Fruit fly (Drosophila melanogaster): ENCODE measurements around the gene CenG1A.

The CenG1A gene

DNA sequence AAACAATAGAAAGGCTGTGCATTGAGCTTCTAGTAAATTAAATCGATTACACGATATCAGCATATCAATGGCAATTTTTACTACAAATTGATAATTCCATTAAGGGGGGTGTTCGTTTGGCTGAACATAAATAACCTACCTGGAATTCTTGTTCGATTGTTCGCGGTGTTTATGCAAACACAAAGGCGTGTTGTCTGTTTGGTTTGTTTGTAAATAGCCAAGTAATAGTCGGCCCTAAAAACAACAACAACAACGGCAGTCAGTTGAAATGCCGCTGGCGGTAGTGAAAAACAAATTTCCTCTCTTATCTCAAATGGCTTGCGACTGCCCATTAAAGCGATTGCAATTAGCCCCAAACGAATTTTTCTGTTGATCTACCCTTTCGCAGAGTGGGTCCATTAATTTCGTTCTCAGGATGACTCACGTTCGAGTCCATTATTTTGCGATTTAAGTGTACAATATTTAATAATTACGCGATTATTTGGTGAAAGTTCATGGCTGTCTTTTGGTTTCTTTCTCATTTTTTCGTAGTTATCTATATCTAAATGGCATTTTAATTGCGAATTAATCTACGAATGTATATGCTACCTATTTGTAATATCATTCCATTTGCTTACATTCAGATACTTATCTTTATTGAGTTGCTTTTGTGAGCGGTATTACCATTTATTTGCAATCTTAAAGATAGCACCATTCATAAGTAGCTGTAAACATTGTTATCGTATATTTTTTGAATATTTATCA lies 3.5 kb downstream of the CenG1A start (continued):
- TF ChIP-seq ind (GFP tag; optimal IDR thresholded peaks at IDR 0.05) (no peak), Bteb2 (GFP tag; optimal IDR thresholded peaks at IDR 0.05) (no peak), CG9817 (tag; optimal IDR thresholded peaks at IDR 0.05) (peak; percentile 18), HLHmδ (GFP tag; optimal IDR thresholded peaks at IDR 0.05) (peak; percentile 33), maf-S (GFP tag; optimal IDR thresholded peaks at IDR 0.05) (no peak), Dad (GFP tag; optimal IDR thresholded peaks at IDR 0.05) (no peak), CrebB (tag; optimal IDR thresholded peaks at IDR 0.05) (no peak), HLH54F (GFP tag; optimal IDR thresholded peaks at IDR 0.05) (no peak), CG11723 (GFP tag; optimal IDR thresholded peaks at IDR 0.05) (no peak), fu2 (GFP tag; optimal IDR thresholded peaks at IDR 0.05) (no peak), stc (GFP tag; IDR thresholded peaks at IDR 0.05) (0 out of 2 replicates have a peak, but pooled peaks have one; percentile 18), Sox100B (GFP tag; optimal IDR thresholded peaks at IDR 0.05) (no peak), CHES-1-like (GFP tag; optimal IDR thresholded peaks at IDR 0.05) (no peak), dan (GFP tag; IDR thresholded peaks at IDR 0.05) (no peak), Lpt (GFP tag; optimal IDR thresholded peaks at IDR 0.05) (no peak), so (GFP tag; IDR thresholded peaks at IDR 0.05) (no peak), zen2 (GFP tag; IDR thresholded peaks at IDR 0.05; ENCODE audit: partially characterized antibody) (no peak), Abd-B (GFP tag; optimal IDR thresholded peaks at IDR 0.05) (no peak), CG9609 (GFP tag; optimal IDR thresholded peaks at IDR 0.05) (no peak), ssp (GFP tag; IDR thresholded peaks at IDR 0.05) (no peak), H15 (GFP tag; IDR thresholded peaks at IDR 0.05) (no peak), onecut (GFP tag; IDR thresholded peaks at IDR 0.05) (no peak), usp (GFP tag; optimal IDR thresholded peaks at IDR 0.05) (no peak), CG15011 (GFP tag; optimal IDR thresholded peaks at IDR 0.05) (no peak), CG2116 (GFP tag; optimal IDR thresholded peaks at IDR 0.05) (no peak), pb (GFP tag; optimal IDR thresholded peaks at IDR 0.05) (no peak), cwo (GFP tag; optimal IDR thresholded peaks at IDR 0.05) (no peak), Nf-YB (GFP tag; optimal IDR thresholded peaks at IDR 0.05) (no peak), CG17359 (tag; optimal IDR thresholded peaks at IDR 0.05) (peak; percentile 33), Sry-β (GFP tag; optimal IDR thresholded peaks at IDR 0.05) (no peak), CG13775 (GFP tag; optimal IDR thresholded peaks at IDR 0.05) (no peak), kay (GFP tag; optimal IDR thresholded peaks at IDR 0.05) (no peak), Blimp-1 (GFP tag; optimal IDR thresholded peaks at IDR 0.05) (no peak), CG1602 (GFP tag; optimal IDR thresholded peaks at IDR 0.05) (no peak), CG34422 (GFP tag; IDR thresholded peaks at IDR 0.05) (no peak; the same call in 2 of the 3 replicates), CG7839 (tag; optimal IDR thresholded peaks at IDR 0.05) (peak; percentile 22), Sin3A (optimal IDR thresholded peaks at IDR 0.05) (no peak), Bgb (GFP tag; IDR thresholded peaks at IDR 0.05; ENCODE audit: partially characterized antibody) (no peak), Dll (GFP tag; IDR thresholded peaks at IDR 0.05; ENCODE audit: partially characterized antibody) (no peak), CG18599 (GFP tag; optimal IDR thresholded peaks at IDR 0.05) (no peak), E2f1 (GFP tag; IDR thresholded peaks at IDR 0.05) (no peak)

DNA sequence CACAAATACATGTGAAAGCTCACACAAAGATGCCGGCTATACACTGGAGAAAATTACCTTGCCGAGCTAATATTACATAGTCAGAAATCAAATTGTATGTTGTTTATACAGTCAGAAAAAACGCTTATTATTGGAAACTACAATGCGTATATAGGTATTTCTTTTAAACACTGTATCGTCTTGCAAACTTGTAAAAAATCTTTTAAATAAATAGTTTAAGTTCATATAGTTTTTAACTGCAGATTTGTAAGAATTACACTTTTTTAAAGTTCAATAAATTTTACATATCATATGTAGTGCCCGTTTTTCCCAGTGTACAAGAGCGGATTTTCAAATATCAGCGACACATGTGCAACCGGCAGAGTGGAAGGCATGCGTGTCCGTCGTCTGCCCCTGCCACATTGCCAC lies 4.4 kb downstream of the CenG1A start:
- peak; percentile 60; the same call in 1 of the 3 replicates for TF ChIP-seq CG7357 (GFP tag; IDR thresholded peaks at IDR 0.05)
- TF ChIP-seq row (GFP tag; IDR thresholded peaks at IDR 0.05), result peak; percentile 72
- no peak for TF ChIP-seq Elba2 (GFP tag; optimal IDR thresholded peaks at IDR 0.05)
- TF ChIP-seq Antp (GFP tag; optimal IDR thresholded peaks at IDR 0.05), result peak; percentile 65
- TF ChIP-seq Max (GFP tag; optimal IDR thresholded peaks at IDR 0.05), result peak; percentile 91
- TF ChIP-seq prd (optimal IDR thresholded peaks at IDR 0.05), result no peak
- TF ChIP-seq prd (GFP tag; IDR thresholded peaks at IDR 0.05), result peak; percentile 70
- peak in 1 of 2 experiments; percentile 34 for TF ChIP-seq Dfd (GFP tag; optimal IDR thresholded peaks at IDR 0.05)
- peak; percentile 53; the same call in 1 of the 3 replicates for TF ChIP-seq gce (GFP tag; IDR thresholded peaks at IDR 0.05)
- TF ChIP-seq Hr3 (GFP tag; optimal IDR thresholded peaks at IDR 0.05), result peak; percentile 60
- TF ChIP-seq CG17361 (GFP tag; IDR thresholded peaks at IDR 0.05), result peak; percentile 89
- TF ChIP-seq Atf6 (GFP tag; IDR thresholded peaks at IDR 0.05), result peak; percentile 83

Data from whole organism, embryonic.